Worm (Caenorhabditis elegans) whole organism, early embryonic: ENCODE results near the gene txt-18.
A peak's percentile ranks its signal among the peaks of the same experiment; 100 is the strongest.

Source experiments
- B0310.2 ChIP-seq: sonication (generic microtip); optimal IDR thresholded peaks from 2 replicates; lab custom pipeline; 2016; ENCODE audit warnings: mild to moderate bottlenecking, missing genetic modification characterization, missing compliant biosample characterization
- F13C5.2 ChIP-seq: sonication (generic microtip); optimal IDR thresholded peaks from 2 replicates; lab custom pipeline; 2017; ENCODE audit warnings: mild to moderate bottlenecking, missing genetic modification characterization, inconsistent platforms, missing compliant biosample characterization
- aly-1 ChIP-seq: sonication (generic microtip); optimal IDR thresholded peaks from 2 replicates; lab custom pipeline; 2016; ENCODE audit warnings: missing genetic modification characterization, missing compliant biosample characterization
- ama-1 ChIP-seq: fragments of 150-350 bp; optimal IDR thresholded peaks from 2 replicates; lab custom pipeline; 2014
- ceh-13 ChIP-seq: fragments of 200-800 bp; sonication (Bioruptor generic); optimal IDR thresholded peaks from 2 replicates; lab custom pipeline; 2018; ENCODE audit warnings: mild to moderate bottlenecking, missing genetic modification characterization, missing compliant biosample characterization
- ceh-36 ChIP-seq: sonication (generic microtip); optimal IDR thresholded peaks from 2 replicates; lab custom pipeline; 2016; ENCODE audit warnings: missing genetic modification characterization, inconsistent platforms, missing compliant biosample characterization
- ets-7 ChIP-seq: sonication (generic microtip); optimal IDR thresholded peaks from 2 replicates; lab custom pipeline; 2016; ENCODE audit warnings: missing genotype, missing genetic modification characterization, missing compliant biosample characterization
- flt-1 ChIP-seq: fragments of 200-800 bp; sonication (Bioruptor generic); IDR thresholded peaks from 2 replicates; pipeline ENCODE4 v1.3.6; 2022; ENCODE audit warnings: missing genetic modification characterization, missing compliant biosample characterization
- hmbx-1 ChIP-seq: sonication (generic microtip); optimal IDR thresholded peaks from 2 replicates; lab custom pipeline; 2016; ENCODE audit warnings: mild to moderate bottlenecking, missing genetic modification characterization, missing compliant biosample characterization
- hmg-4 ChIP-seq: fragments of 200-800 bp; sonication (Bioruptor generic); optimal IDR thresholded peaks from 2 replicates; lab custom pipeline; 2018; ENCODE audit warnings: mild to moderate bottlenecking, missing genetic modification characterization, missing compliant biosample characterization
- hnd-1 ChIP-seq: sonication (generic microtip); optimal IDR thresholded peaks from 2 replicates; lab custom pipeline; 2016; ENCODE audit warnings: missing genetic modification characterization, missing compliant biosample characterization
- pes-1 ChIP-seq: fragments of 200-800 bp; sonication (Bioruptor generic); IDR thresholded peaks from 2 replicates; pipeline ENCODE4 v1.3.6; 2022; ENCODE audit warnings: missing genetic modification reagents, missing genetic modification characterization, missing compliant biosample characterization
- scrt-1 ChIP-seq: fragments of 200-800 bp; sonication (Bioruptor generic); IDR thresholded peaks from 2 replicates; pipeline ENCODE4 v1.3.6; 2022; ENCODE audit warnings: missing genetic modification characterization, missing compliant biosample characterization
- sea-1 ChIP-seq: fragments of 200-800 bp; sonication (Bioruptor generic); conservative IDR thresholded peaks from 2 replicates; pipeline ENCODE4 v1.3.6; 2022; ENCODE audit warnings: missing genetic modification characterization, missing compliant biosample characterization
- tbx-11 ChIP-seq: fragments of 200-800 bp; sonication (Bioruptor generic); IDR thresholded peaks from 2 replicates; pipeline ENCODE4 v1.3.6; 2022; ENCODE audit warnings: missing genetic modification characterization, missing compliant biosample characterization
- tbx-37 ChIP-seq: fragments of 200-800 bp; sonication (Bioruptor generic); conservative IDR thresholded peaks from 2 replicates; pipeline ENCODE4 v1.3.6; 2022; ENCODE audit warnings: missing genetic modification reagents, missing genetic modification characterization, missing compliant biosample characterization
- tra-4 ChIP-seq: sonication (generic microtip); optimal IDR thresholded peaks from 2 replicates; lab custom pipeline; 2017; ENCODE audit warnings: missing genetic modification characterization, missing compliant biosample characterization

The txt-18 gene

ce11 chrII:6322081-6322480 is 21.8 kb upstream of the txt-18 start:
- TF ChIP-seq tra-4 (tag; lab: Kevin White, UChicago) (no peak), aly-1 (tag; lab: Kevin White, UChicago) (no peak), hmg-4 (GFP tag; lab: Kevin White, UChicago) (no peak), ceh-13 (GFP tag; lab: Kevin White, UChicago) (no peak), ets-7 (no peak), tbx-37 (no peak), hmbx-1 (tag; lab: Kevin White, UChicago) (no peak), ama-1 (no peak), sea-1 (GFP tag; lab: Robert Waterston, UW) (no peak), pes-1 (no peak), B0310.2 (tag; lab: Kevin White, UChicago) (no peak)

- TF ChIP-seq hmg-4 (GFP tag; lab: Kevin White, UChicago) (no peak), ceh-13 (GFP tag; lab: Kevin White, UChicago) (no peak), flt-1 (GFP tag; lab: Robert Waterston, UW) (no peak), hmbx-1 (tag; lab: Kevin White, UChicago) (no peak), tbx-37 (no peak), B0310.2 (tag; lab: Kevin White, UChicago) (no peak), F13C5.2 (tag; lab: Kevin White, UChicago) (no peak), scrt-1 (GFP tag; lab: Robert Waterston, UW) (no peak), ets-7 (no peak), tra-4 (tag; lab: Kevin White, UChicago) (no peak), ceh-36 (tag; lab: Kevin White, UChicago) (no peak), ama-1 (no peak), tbx-11 (GFP tag; lab: Robert Waterston, UW) (no peak)
Measured at ce11 chrII:6322979-6323378, 20.9 kb upstream of the txt-18 start, which contains the start of gene C32D5.4. Gene C32D5.4 (minus strand): TSS chrII:6323079.

ce11 chrII:6324086-6324485 is 19.8 kb upstream of the txt-18 start, which contains the start of gene sma-6:
Gene sma-6 (plus strand): TSS chrII:6324484.
- TF ChIP-seq tbx-11 (GFP tag; lab: Robert Waterston, UW) = no peak
- no peak for TF ChIP-seq ets-7
- no peak for TF ChIP-seq tra-4 (tag; lab: Kevin White, UChicago)

ce11 chrII:6327317-6327716 is 16.6 kb upstream of the txt-18 start:
- TF ChIP-seq ceh-13 (GFP tag; lab: Kevin White, UChicago) = no peak
- TF ChIP-seq tbx-11 (GFP tag; lab: Robert Waterston, UW) = no peak
- no peak for TF ChIP-seq hnd-1

- TF ChIP-seq hmbx-1 (tag; lab: Kevin White, UChicago) (no peak), ama-1 (no peak)
Measured at ce11 chrII:6328672-6329071, 15.2 kb upstream of the txt-18 start.

- TF ChIP-seq hmg-4 (GFP tag; lab: Kevin White, UChicago) (peak; percentile 82), flt-1 (GFP tag; lab: Robert Waterston, UW) (no peak), tbx-11 (GFP tag; lab: Robert Waterston, UW) (no peak), tbx-37 (no peak), F13C5.2 (tag; lab: Kevin White, UChicago) (peak; percentile 79), hmbx-1 (tag; lab: Kevin White, UChicago) (no peak), tra-4 (tag; lab: Kevin White, UChicago) (no peak), aly-1 (tag; lab: Kevin White, UChicago) (no peak), ceh-13 (GFP tag; lab: Kevin White, UChicago) (no peak), scrt-1 (GFP tag; lab: Robert Waterston, UW) (no peak), ama-1 (no peak), sea-1 (GFP tag; lab: Robert Waterston, UW) (0 out of 2 replicates have a peak, but pooled peaks have one; percentile 20), ceh-36 (tag; lab: Kevin White, UChicago) (peak; percentile 31), hnd-1 (no peak), B0310.2 (tag; lab: Kevin White, UChicago) (no peak), pes-1 (no peak), ets-7 (no peak)
Measured at ce11 chrII:6331222-6331830, 12.5 kb upstream of the txt-18 start, which contains the start of gene set-4. Gene set-4 (minus strand): TSS chrII:6331341.

ce11 chrII:6333887-6334286 is 10.0 kb upstream of the txt-18 start, which contains the start of gene ttc-39B:
Gene ttc-39B (minus strand): TSS chrII:6333987.
- TF ChIP-seq tbx-37 = no peak

ce11 chrII:6334745-6335260 is 9.1 kb upstream of the txt-18 start:
- no peak for TF ChIP-seq tbx-37

ce11 chrII:6335358-6335757 is 8.5 kb upstream of the txt-18 start, which contains the start of gene C32D5.14:
Gene C32D5.14 (plus strand): TSS chrII:6335488.
- TF ChIP-seq tbx-37 (no peak), hmg-4 (GFP tag; lab: Kevin White, UChicago) (no peak), ceh-36 (tag; lab: Kevin White, UChicago) (no peak), hnd-1 (no peak), tra-4 (tag; lab: Kevin White, UChicago) (no peak), F13C5.2 (tag; lab: Kevin White, UChicago) (no peak), ceh-13 (GFP tag; lab: Kevin White, UChicago) (no peak), tbx-11 (GFP tag; lab: Robert Waterston, UW) (no peak), ama-1 (no peak), flt-1 (GFP tag; lab: Robert Waterston, UW) (no peak), hmbx-1 (tag; lab: Kevin White, UChicago) (no peak)
